Worm (Caenorhabditis elegans) whole organism, early embryonic: ENCODE results near the gene prx-12.

Experiments
- B0310.2 ChIP-seq: sonication (generic microtip); optimal IDR thresholded peaks from 2 replicates; lab custom pipeline; 2016; ENCODE audit warnings: mild to moderate bottlenecking, missing genetic modification characterization, missing compliant biosample characterization
- F13C5.2 ChIP-seq: sonication (generic microtip); optimal IDR thresholded peaks from 2 replicates; lab custom pipeline; 2017; ENCODE audit warnings: mild to moderate bottlenecking, missing genetic modification characterization, inconsistent platforms, missing compliant biosample characterization
- aly-1 ChIP-seq: sonication (generic microtip); optimal IDR thresholded peaks from 2 replicates; lab custom pipeline; 2016; ENCODE audit warnings: missing genetic modification characterization, missing compliant biosample characterization
- ama-1 ChIP-seq: fragments of 150-350 bp; optimal IDR thresholded peaks from 2 replicates; lab custom pipeline; 2014
- ceh-36 ChIP-seq: sonication (generic microtip); optimal IDR thresholded peaks from 2 replicates; lab custom pipeline; 2016; ENCODE audit warnings: missing genetic modification characterization, inconsistent platforms, missing compliant biosample characterization
- ets-7 ChIP-seq: sonication (generic microtip); optimal IDR thresholded peaks from 2 replicates; lab custom pipeline; 2016; ENCODE audit warnings: missing genotype, missing genetic modification characterization, missing compliant biosample characterization
- flt-1 ChIP-seq: fragments of 200-800 bp; sonication (Bioruptor generic); IDR thresholded peaks from 2 replicates; pipeline ENCODE4 v1.3.6; 2022; ENCODE audit warnings: missing genetic modification characterization, missing compliant biosample characterization
- hmg-4 ChIP-seq: fragments of 200-800 bp; sonication (Bioruptor generic); optimal IDR thresholded peaks from 2 replicates; lab custom pipeline; 2018; ENCODE audit warnings: mild to moderate bottlenecking, missing genetic modification characterization, missing compliant biosample characterization
- hnd-1 ChIP-seq: sonication (generic microtip); optimal IDR thresholded peaks from 2 replicates; lab custom pipeline; 2016; ENCODE audit warnings: missing genetic modification characterization, missing compliant biosample characterization
- pes-1 ChIP-seq: fragments of 200-800 bp; sonication (Bioruptor generic); IDR thresholded peaks from 2 replicates; pipeline ENCODE4 v1.3.6; 2022; ENCODE audit warnings: missing genetic modification reagents, missing genetic modification characterization, missing compliant biosample characterization
- scrt-1 ChIP-seq: fragments of 200-800 bp; sonication (Bioruptor generic); IDR thresholded peaks from 2 replicates; pipeline ENCODE4 v1.3.6; 2022; ENCODE audit warnings: missing genetic modification characterization, missing compliant biosample characterization
- sea-1 ChIP-seq: fragments of 200-800 bp; sonication (Bioruptor generic); conservative IDR thresholded peaks from 2 replicates; pipeline ENCODE4 v1.3.6; 2022; ENCODE audit warnings: missing genetic modification characterization, missing compliant biosample characterization
- tbx-11 ChIP-seq: fragments of 200-800 bp; sonication (Bioruptor generic); IDR thresholded peaks from 2 replicates; pipeline ENCODE4 v1.3.6; 2022; ENCODE audit warnings: missing genetic modification characterization, missing compliant biosample characterization
- tbx-37 ChIP-seq: fragments of 200-800 bp; sonication (Bioruptor generic); conservative IDR thresholded peaks from 2 replicates; pipeline ENCODE4 v1.3.6; 2022; ENCODE audit warnings: missing genetic modification reagents, missing genetic modification characterization, missing compliant biosample characterization

DNA sequence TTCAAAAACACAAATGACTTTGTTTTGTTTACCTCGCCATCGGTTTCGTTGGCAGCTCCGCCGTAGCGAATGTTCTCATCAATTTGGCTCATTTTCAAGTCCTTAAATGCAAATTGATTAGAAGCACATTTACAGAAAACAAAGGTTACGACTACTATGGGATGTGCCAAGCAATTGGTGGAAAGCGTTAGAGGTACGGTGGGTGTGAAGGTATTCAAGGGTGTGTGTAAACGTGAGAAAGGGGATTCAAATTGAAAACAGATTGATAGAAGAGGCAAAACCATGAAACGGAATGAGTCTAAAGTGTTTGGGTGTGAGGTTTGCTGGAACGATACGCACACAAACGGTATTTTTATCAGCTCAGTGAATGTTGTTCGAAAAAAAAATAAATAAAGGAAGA is 15.7 kb upstream of the prx-12 start, which contains the start of gene tni-1:
- TF ChIP-seq F13C5.2 (tag; lab: Kevin White, UChicago) (no peak), ets-7 (tag; lab: Kevin White, UChicago) (no peak), scrt-1 (no peak), ama-1 (lab: Kevin White, UChicago) (no peak), sea-1 (GFP tag; lab: Robert Waterston, UW) (no peak), ceh-36 (no peak), aly-1 (tag; lab: Kevin White, UChicago) (no peak), tbx-11 (GFP tag; lab: Robert Waterston, UW) (no peak), hmg-4 (GFP tag; lab: Kevin White, UChicago) (no peak), tbx-37 (no peak), flt-1 (no peak), B0310.2 (tag; lab: Kevin White, UChicago) (no peak), pes-1 (no peak), hnd-1 (tag; lab: Kevin White, UChicago) (no peak)
